Worm (Caenorhabditis elegans): ENCODE measurements around the gene ceh-99.

The ceh-99 gene

DNA sequence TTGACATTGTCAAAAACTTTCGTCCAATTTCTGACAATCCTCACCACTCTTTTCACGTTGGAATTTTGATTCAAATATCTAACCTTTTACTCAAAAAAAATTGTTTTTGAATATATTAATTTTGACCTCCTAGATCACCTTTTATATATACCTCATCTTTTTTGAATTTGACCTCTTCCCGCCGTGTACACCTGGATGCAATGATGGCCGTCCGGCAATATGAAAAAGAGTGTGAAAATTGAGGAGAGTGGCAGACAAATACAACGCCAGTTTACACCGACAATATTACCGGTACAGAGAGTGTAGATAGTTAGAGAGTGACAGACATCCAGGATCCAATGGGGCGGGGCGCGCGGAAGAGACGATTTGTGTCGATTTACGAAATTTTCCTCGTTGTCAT is at the start of gene ceh-99:
ceh-99 (plus strand) TSS at position 366 of the 400 bp plus-strand sequence.
- TF ChIP-seq tbx-11 (GFP tag; IDR thresholded peaks at IDR 0.05): no peak
- no peak for TF ChIP-seq sea-1 (GFP tag; conservative IDR thresholded peaks at IDR 0.05)

DNA sequence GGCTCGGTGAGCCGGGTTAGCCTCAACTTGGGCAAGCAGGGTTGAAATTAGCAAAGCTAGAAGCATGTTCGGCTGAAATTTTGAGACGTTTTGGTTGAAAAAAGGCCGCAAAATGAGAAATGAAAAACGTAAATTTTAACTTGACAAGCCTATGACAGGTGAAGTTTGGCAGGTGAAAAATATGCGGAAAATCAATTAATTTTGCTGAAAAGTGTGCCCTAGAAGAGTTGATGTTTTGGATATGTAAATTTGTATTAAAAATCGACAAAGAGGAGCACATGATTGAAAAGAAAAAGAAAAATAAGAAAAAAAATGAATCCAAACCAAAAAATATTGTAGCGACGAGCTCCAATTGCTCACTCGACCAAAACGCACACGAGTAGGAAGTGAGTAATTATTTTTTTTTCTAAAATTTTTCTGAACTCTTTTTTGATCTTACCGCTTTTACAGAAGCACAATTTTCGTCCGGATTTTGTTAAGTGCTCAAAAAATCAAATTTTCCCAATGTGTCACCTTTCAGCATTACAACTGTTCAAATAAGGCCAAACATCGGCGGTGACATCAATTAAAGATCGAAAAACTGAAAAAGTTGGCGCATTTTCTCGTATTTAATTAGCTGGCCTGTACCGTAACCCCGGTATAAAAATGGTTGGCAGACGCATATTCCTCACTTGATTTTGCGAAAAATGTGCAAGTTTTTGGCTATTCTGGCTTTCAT is 48.5 kb upstream of the ceh-99 start, which contains the start of the genes F15A4.5 and phat-8:
F15A4.5 (minus strand) TSS at position 101 of the 718 bp plus-strand sequence.
phat-8 (plus strand) TSS at position 668 of the 718 bp plus-strand sequence.
- TF ChIP-seq aly-1 (tag; optimal IDR thresholded peaks at IDR 0.05): no peak
- no peak for TF ChIP-seq F13C5.2 (tag; optimal IDR thresholded peaks at IDR 0.05)
- no peak for TF ChIP-seq hmg-4 (GFP tag; optimal IDR thresholded peaks at IDR 0.05)
- no peak for TF ChIP-seq pes-1 (GFP tag; IDR thresholded peaks at IDR 0.05)
- no peak for TF ChIP-seq hnd-1 (tag; optimal IDR thresholded peaks at IDR 0.05)
- no peak for TF ChIP-seq scrt-1 (GFP tag; IDR thresholded peaks at IDR 0.05)
- no peak for TF ChIP-seq ama-1 (optimal IDR thresholded peaks at IDR 0.05)
- TF ChIP-seq sea-1 (GFP tag; conservative IDR thresholded peaks at IDR 0.05): no peak
- no peak for TF ChIP-seq ceh-36 (tag; optimal IDR thresholded peaks at IDR 0.05)
- no peak for TF ChIP-seq flt-1 (GFP tag; IDR thresholded peaks at IDR 0.05)
- TF ChIP-seq hmbx-1 (tag; optimal IDR thresholded peaks at IDR 0.05): no peak
- TF ChIP-seq ets-7 (tag; optimal IDR thresholded peaks at IDR 0.05): no peak
- no peak for TF ChIP-seq ceh-13 (GFP tag; optimal IDR thresholded peaks at IDR 0.05)
- no peak for TF ChIP-seq tbx-11 (GFP tag; IDR thresholded peaks at IDR 0.05)
- TF ChIP-seq B0310.2 (tag; optimal IDR thresholded peaks at IDR 0.05): no peak
- no peak for TF ChIP-seq tra-4 (tag; optimal IDR thresholded peaks at IDR 0.05)

- no peak for TF ChIP-seq hmg-4 (GFP tag; optimal IDR thresholded peaks at IDR 0.05)
- TF ChIP-seq pes-1 (GFP tag; IDR thresholded peaks at IDR 0.05): no peak
- TF ChIP-seq ets-7 (tag; optimal IDR thresholded peaks at IDR 0.05): no peak
- TF ChIP-seq B0310.2 (tag; optimal IDR thresholded peaks at IDR 0.05): no peak
- TF ChIP-seq F13C5.2 (tag; optimal IDR thresholded peaks at IDR 0.05): no peak
- no peak for TF ChIP-seq tra-4 (tag; optimal IDR thresholded peaks at IDR 0.05)
- no peak for TF ChIP-seq sea-1 (GFP tag; conservative IDR thresholded peaks at IDR 0.05)
These were observed 46.4 kb upstream of the ceh-99 start, which contains the start of gene srg-17 for ce11 chrII:12473406-12473805. srg-17 (plus strand) TSS chrII:12473706.

ce11 chrII:12480811-12481210 is 39.0 kb upstream of the ceh-99 start, which contains the start of gene arrd-9:
arrd-9 (minus strand) TSS chrII:12480911.
- no peak for TF ChIP-seq tra-4 (tag; optimal IDR thresholded peaks at IDR 0.05)
- TF ChIP-seq sea-1 (GFP tag; conservative IDR thresholded peaks at IDR 0.05): no peak
- TF ChIP-seq scrt-1 (GFP tag; IDR thresholded peaks at IDR 0.05): no peak
- no peak for TF ChIP-seq ceh-13 (GFP tag; optimal IDR thresholded peaks at IDR 0.05)
- TF ChIP-seq hnd-1 (tag; optimal IDR thresholded peaks at IDR 0.05): no peak
- TF ChIP-seq hmg-4 (GFP tag; optimal IDR thresholded peaks at IDR 0.05): no peak
- no peak for TF ChIP-seq pes-1 (GFP tag; IDR thresholded peaks at IDR 0.05)
- TF ChIP-seq aly-1 (tag; optimal IDR thresholded peaks at IDR 0.05): no peak
- TF ChIP-seq ceh-36 (tag; optimal IDR thresholded peaks at IDR 0.05): no peak
- no peak for TF ChIP-seq tbx-37 (GFP tag; conservative IDR thresholded peaks at IDR 0.05)
- no peak for TF ChIP-seq flt-1 (GFP tag; IDR thresholded peaks at IDR 0.05)
- TF ChIP-seq ama-1 (optimal IDR thresholded peaks at IDR 0.05): no peak
- no peak for TF ChIP-seq hmbx-1 (tag; optimal IDR thresholded peaks at IDR 0.05)
- no peak for TF ChIP-seq ets-7 (tag; optimal IDR thresholded peaks at IDR 0.05)
- no peak for TF ChIP-seq B0310.2 (tag; optimal IDR thresholded peaks at IDR 0.05)
- TF ChIP-seq tbx-11 (GFP tag; IDR thresholded peaks at IDR 0.05): no peak

ce11 chrII:12481645-12482044 is 38.1 kb upstream of the ceh-99 start:
- no peak for TF ChIP-seq B0310.2 (tag; optimal IDR thresholded peaks at IDR 0.05)
- no peak for TF ChIP-seq hnd-1 (tag; optimal IDR thresholded peaks at IDR 0.05)
- TF ChIP-seq ama-1 (optimal IDR thresholded peaks at IDR 0.05): no peak
- TF ChIP-seq aly-1 (tag; optimal IDR thresholded peaks at IDR 0.05): no peak

DNA sequence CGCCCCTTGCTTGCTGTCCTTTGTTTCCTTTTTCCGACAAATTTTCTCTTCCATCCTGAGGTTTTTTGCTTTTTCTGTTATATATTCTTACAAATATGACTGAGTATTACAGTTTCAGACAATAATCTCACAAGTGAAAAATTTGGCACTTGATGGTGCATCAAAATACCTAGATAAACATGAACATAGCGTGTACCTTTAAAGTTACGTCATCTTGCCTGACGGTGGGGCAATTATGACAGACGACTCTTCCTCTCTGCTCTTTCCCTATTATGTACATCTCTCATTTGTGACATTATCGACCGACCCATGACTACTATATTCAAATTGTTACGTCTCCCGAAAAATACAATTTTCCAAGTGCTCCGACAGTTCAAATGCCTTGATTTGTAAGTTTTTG is 37.2 kb upstream of the ceh-99 start, which contains the start of gene fbxb-102:
fbxb-102 (plus strand) TSS at position 301 of the 400 bp plus-strand sequence.
- TF ChIP-seq ama-1 (optimal IDR thresholded peaks at IDR 0.05): no peak
- TF ChIP-seq ceh-36 (tag; optimal IDR thresholded peaks at IDR 0.05): no peak
- TF ChIP-seq pes-1 (GFP tag; IDR thresholded peaks at IDR 0.05): no peak
- no peak for TF ChIP-seq hmbx-1 (tag; optimal IDR thresholded peaks at IDR 0.05)
- no peak for TF ChIP-seq flt-1 (GFP tag; IDR thresholded peaks at IDR 0.05)
- TF ChIP-seq ets-7 (tag; optimal IDR thresholded peaks at IDR 0.05): no peak
- no peak for TF ChIP-seq tbx-37 (GFP tag; conservative IDR thresholded peaks at IDR 0.05)
- no peak for TF ChIP-seq sea-1 (GFP tag; conservative IDR thresholded peaks at IDR 0.05)
- no peak for TF ChIP-seq hnd-1 (tag; optimal IDR thresholded peaks at IDR 0.05)
- no peak for TF ChIP-seq tbx-11 (GFP tag; IDR thresholded peaks at IDR 0.05)
- TF ChIP-seq scrt-1 (GFP tag; IDR thresholded peaks at IDR 0.05): no peak
- no peak for TF ChIP-seq aly-1 (tag; optimal IDR thresholded peaks at IDR 0.05)
- TF ChIP-seq B0310.2 (tag; optimal IDR thresholded peaks at IDR 0.05): no peak
- no peak for TF ChIP-seq hmg-4 (GFP tag; optimal IDR thresholded peaks at IDR 0.05)
- TF ChIP-seq tra-4 (tag; optimal IDR thresholded peaks at IDR 0.05): no peak

DNA sequence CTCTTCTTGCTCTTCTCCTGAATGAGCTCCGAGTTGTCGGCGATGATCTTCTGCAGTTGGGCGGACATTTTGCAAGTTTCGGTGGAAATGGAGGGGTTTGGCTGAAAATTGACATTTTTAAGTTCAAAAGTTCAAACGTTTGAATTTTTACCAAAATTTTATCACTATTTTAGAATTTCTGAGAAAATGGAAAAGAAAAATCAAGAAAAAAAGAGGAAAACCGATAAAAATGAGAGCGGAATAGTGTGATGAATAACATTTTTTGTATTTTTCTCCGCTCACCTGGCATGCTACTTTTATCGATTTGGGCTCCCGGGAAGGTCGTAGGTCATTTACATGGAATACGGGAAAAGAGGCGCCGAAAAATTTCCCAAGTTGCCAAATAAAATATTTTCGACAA is 34.7 kb upstream of the ceh-99 start, which contains the start of gene F15A4.10:
F15A4.10 (minus strand) TSS at position 101 of the 400 bp plus-strand sequence.
- TF ChIP-seq hnd-1 (tag; optimal IDR thresholded peaks at IDR 0.05) (no peak), ceh-13 (GFP tag; optimal IDR thresholded peaks at IDR 0.05) (no peak), sea-1 (GFP tag; conservative IDR thresholded peaks at IDR 0.05) (no peak), ama-1 (optimal IDR thresholded peaks at IDR 0.05) (no peak), ceh-36 (tag; optimal IDR thresholded peaks at IDR 0.05) (no peak), ets-7 (tag; optimal IDR thresholded peaks at IDR 0.05) (no peak), tra-4 (tag; optimal IDR thresholded peaks at IDR 0.05) (no peak), tbx-11 (GFP tag; IDR thresholded peaks at IDR 0.05) (no peak), scrt-1 (GFP tag; IDR thresholded peaks at IDR 0.05) (no peak), F13C5.2 (tag; optimal IDR thresholded peaks at IDR 0.05) (no peak)

Measured in whole organism, early embryonic.